Fruit fly (Drosophila melanogaster): ENCODE data around the gene Anp.
A peak's percentile ranks its signal among the peaks of the same experiment; 100 is the strongest.

Anp gene

DNA sequence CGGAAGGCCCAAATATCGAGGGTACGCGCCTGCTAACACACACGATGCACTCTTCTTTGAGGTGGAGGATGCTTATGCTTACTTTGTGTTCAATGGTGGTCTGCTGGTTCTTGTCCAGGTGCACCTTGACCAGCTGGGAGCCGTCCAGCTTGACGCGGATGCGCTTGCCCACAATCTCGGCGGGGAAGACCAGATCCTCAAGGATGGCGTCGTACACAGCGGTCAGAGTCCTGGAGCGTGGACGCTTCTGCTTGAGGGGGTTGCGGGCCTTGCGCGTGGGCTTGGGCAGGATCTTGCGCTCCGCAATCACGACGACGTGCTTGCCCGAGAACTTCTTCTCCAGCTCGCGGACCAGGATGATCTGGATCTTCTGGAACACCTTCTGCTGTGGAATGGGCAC, 1.7 kb upstream of the Anp start:
- TF ChIP-seq CG7101 (tag; optimal IDR thresholded peaks at IDR 0.05), result no peak
- no peak for TF ChIP-seq kay (GFP tag; ENCODE audit: borderline replicate concordance)
- TF ChIP-seq cic (GFP tag; optimal IDR thresholded peaks at IDR 0.05), result no peak
- TF ChIP-seq pad (GFP tag; optimal IDR thresholded peaks at IDR 0.05), result no peak
- no peak for TF ChIP-seq toe (GFP tag; optimal IDR thresholded peaks at IDR 0.05)
- TF ChIP-seq Clk (GFP tag; optimal IDR thresholded peaks at IDR 0.05), result no peak
- no peak for TF ChIP-seq Crg-1 (GFP tag; optimal IDR thresholded peaks at IDR 0.05)
- no peak for TF ChIP-seq bab1 (GFP tag; optimal IDR thresholded peaks at IDR 0.05)
- TF ChIP-seq Hr96 (GFP tag; optimal IDR thresholded peaks at IDR 0.05), result no peak
- no peak for TF ChIP-seq CG11617 (GFP tag; optimal IDR thresholded peaks at IDR 0.05)
- TF ChIP-seq Mnt (GFP tag; optimal IDR thresholded peaks at IDR 0.05), result no peak
- no peak for TF ChIP-seq CG33017 (tag; optimal IDR thresholded peaks at IDR 0.05)
- TF ChIP-seq CG12768 (GFP tag; optimal IDR thresholded peaks at IDR 0.05), result no peak
- TF ChIP-seq ovo (GFP tag; optimal IDR thresholded peaks at IDR 0.05), result no peak
- TF ChIP-seq CG1620 (GFP tag; optimal IDR thresholded peaks at IDR 0.05), result no peak
- TF ChIP-seq CG7045 (GFP tag; optimal IDR thresholded peaks at IDR 0.05), result no peak
- no peak for TF ChIP-seq cnc (optimal IDR thresholded peaks at IDR 0.05)
- TF ChIP-seq tj (GFP tag; optimal IDR thresholded peaks at IDR 0.05), result no peak
- no peak for TF ChIP-seq CG14711 (tag; optimal IDR thresholded peaks at IDR 0.05)

dm6 chr3R:30208766-30209484, 823 bp upstream of the Anp start, which contains the start of gene RpS7:
Gene RpS7, minus strand, starts transcription at chr3R:30209020.
- TF ChIP-seq ovo (GFP tag; optimal IDR thresholded peaks at IDR 0.05) (peak; percentile 52), Hr96 (GFP tag; optimal IDR thresholded peaks at IDR 0.05) (peak; percentile 69), Crg-1 (GFP tag; optimal IDR thresholded peaks at IDR 0.05) (peak; percentile 45), cic (GFP tag; optimal IDR thresholded peaks at IDR 0.05) (peak; percentile 51), cnc (optimal IDR thresholded peaks at IDR 0.05) (no peak), tj (GFP tag; optimal IDR thresholded peaks at IDR 0.05) (peak; percentile 59), bab1 (GFP tag; optimal IDR thresholded peaks at IDR 0.05) (peak; percentile 84), CG11617 (GFP tag; optimal IDR thresholded peaks at IDR 0.05) (peak; percentile 88), CG14711 (tag; optimal IDR thresholded peaks at IDR 0.05) (peak; percentile 55), CG33017 (tag; optimal IDR thresholded peaks at IDR 0.05) (peak; percentile 69), toe (GFP tag; optimal IDR thresholded peaks at IDR 0.05) (peak; percentile 74), Clk (GFP tag; optimal IDR thresholded peaks at IDR 0.05) (peak; percentile 62), CG1620 (GFP tag; optimal IDR thresholded peaks at IDR 0.05) (peak; percentile 69), pad (GFP tag; optimal IDR thresholded peaks at IDR 0.05) (peak; percentile 55), kay (GFP tag; ENCODE audit: borderline replicate concordance) (peak; percentile 67), CG5204 (GFP tag; optimal IDR thresholded peaks at IDR 0.05) (peak; percentile 69), CG7045 (GFP tag; optimal IDR thresholded peaks at IDR 0.05) (peak; percentile 67), Mnt (GFP tag; optimal IDR thresholded peaks at IDR 0.05) (peak; percentile 75), CG12768 (GFP tag; optimal IDR thresholded peaks at IDR 0.05) (peak; percentile 64), CG7101 (tag; optimal IDR thresholded peaks at IDR 0.05) (peak; percentile 75)

DNA sequence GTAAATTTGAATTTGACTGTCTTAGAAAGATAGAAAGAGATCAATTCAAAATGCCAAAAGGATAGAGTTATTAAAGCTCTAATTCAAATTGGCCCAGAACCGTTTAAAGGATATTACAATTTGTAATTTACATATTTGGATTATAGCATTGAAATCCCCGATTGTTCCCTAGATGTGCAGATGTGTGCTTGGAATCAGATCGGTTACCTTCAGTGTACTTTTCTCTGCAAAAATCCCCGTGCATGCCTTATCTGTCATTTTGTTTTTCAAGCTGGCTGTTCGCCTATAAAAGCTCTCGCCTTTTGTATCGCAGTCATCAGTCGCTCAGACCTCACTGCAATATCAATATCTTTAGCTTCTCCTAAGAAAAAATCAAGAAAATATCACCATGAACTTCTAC, 812 bp downstream of the Anp start, which contains the start of gene CecA1:
Gene CecA1 (plus strand): TSS at position 315 of the 400 bp plus-strand sequence.
- no peak for TF ChIP-seq bab1 (GFP tag; optimal IDR thresholded peaks at IDR 0.05)
- TF ChIP-seq CG14711 (tag; optimal IDR thresholded peaks at IDR 0.05), result no peak
- no peak for TF ChIP-seq CG7045 (GFP tag; optimal IDR thresholded peaks at IDR 0.05)
- TF ChIP-seq tj (GFP tag; optimal IDR thresholded peaks at IDR 0.05), result no peak
- no peak for TF ChIP-seq ovo (GFP tag; optimal IDR thresholded peaks at IDR 0.05)
- no peak for TF ChIP-seq pad (GFP tag; optimal IDR thresholded peaks at IDR 0.05)
- no peak for TF ChIP-seq Hr96 (GFP tag; optimal IDR thresholded peaks at IDR 0.05)
- no peak for TF ChIP-seq CG12768 (GFP tag; optimal IDR thresholded peaks at IDR 0.05)
- no peak for TF ChIP-seq Clk (GFP tag; optimal IDR thresholded peaks at IDR 0.05)
- TF ChIP-seq CG5204 (GFP tag; optimal IDR thresholded peaks at IDR 0.05), result no peak
- TF ChIP-seq CG1620 (GFP tag; optimal IDR thresholded peaks at IDR 0.05), result no peak
- no peak for TF ChIP-seq CG33017 (tag; optimal IDR thresholded peaks at IDR 0.05)
- TF ChIP-seq Mnt (GFP tag; optimal IDR thresholded peaks at IDR 0.05), result no peak

dm6 chr3R:30211856-30212255, 2.1 kb downstream of the Anp start, which contains the start of gene CecA2:
Gene CecA2, plus strand, starts transcription at chr3R:30212156.
- TF ChIP-seq CG33017 (tag; optimal IDR thresholded peaks at IDR 0.05), result no peak
- TF ChIP-seq CG1620 (GFP tag; optimal IDR thresholded peaks at IDR 0.05), result no peak
- TF ChIP-seq Hr96 (GFP tag; optimal IDR thresholded peaks at IDR 0.05), result no peak
- no peak for TF ChIP-seq cic (GFP tag; optimal IDR thresholded peaks at IDR 0.05)
- TF ChIP-seq kay (GFP tag; ENCODE audit: borderline replicate concordance), result no peak
- no peak for TF ChIP-seq cnc (optimal IDR thresholded peaks at IDR 0.05)
- no peak for TF ChIP-seq pad (GFP tag; optimal IDR thresholded peaks at IDR 0.05)
- no peak for TF ChIP-seq Mnt (GFP tag; optimal IDR thresholded peaks at IDR 0.05)
- no peak for TF ChIP-seq tj (GFP tag; optimal IDR thresholded peaks at IDR 0.05)

DNA sequence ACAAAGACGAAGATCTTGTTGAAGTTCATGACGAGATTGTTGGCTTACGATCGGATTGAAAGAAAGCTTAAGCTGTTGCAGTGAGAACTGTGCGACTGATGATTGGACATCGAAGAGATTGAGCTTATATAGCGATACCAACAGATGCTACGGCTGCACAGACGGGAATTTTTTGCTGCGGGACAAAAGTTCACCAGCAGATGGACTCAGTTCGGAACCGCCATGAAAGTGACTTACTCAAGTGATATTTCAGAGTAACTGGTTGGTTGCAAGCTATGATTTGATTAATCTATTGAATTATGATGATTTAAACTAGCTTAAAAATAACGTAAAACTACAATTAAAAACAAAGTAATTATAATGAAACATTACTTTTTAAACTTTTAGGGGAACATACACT, 3.9 kb downstream of the Anp start, which contains the start of gene CecB:
Gene CecB (minus strand): TSS at position 101 of the 400 bp plus-strand sequence.
- TF ChIP-seq bab1 (GFP tag; optimal IDR thresholded peaks at IDR 0.05), result no peak
- no peak for TF ChIP-seq pad (GFP tag; optimal IDR thresholded peaks at IDR 0.05)
- TF ChIP-seq cic (GFP tag; optimal IDR thresholded peaks at IDR 0.05), result no peak
- TF ChIP-seq Hr96 (GFP tag; optimal IDR thresholded peaks at IDR 0.05), result no peak
- TF ChIP-seq cnc (optimal IDR thresholded peaks at IDR 0.05), result no peak
- no peak for TF ChIP-seq CG12768 (GFP tag; optimal IDR thresholded peaks at IDR 0.05)
- TF ChIP-seq CG7101 (tag; optimal IDR thresholded peaks at IDR 0.05), result no peak
- no peak for TF ChIP-seq CG11617 (GFP tag; optimal IDR thresholded peaks at IDR 0.05)
- TF ChIP-seq ovo (GFP tag; optimal IDR thresholded peaks at IDR 0.05), result no peak
- TF ChIP-seq kay (GFP tag; ENCODE audit: borderline replicate concordance), result no peak
- no peak for TF ChIP-seq Clk (GFP tag; optimal IDR thresholded peaks at IDR 0.05)

- no peak for TF ChIP-seq tj (GFP tag; optimal IDR thresholded peaks at IDR 0.05)
- TF ChIP-seq Mnt (GFP tag; optimal IDR thresholded peaks at IDR 0.05), result no peak
- no peak for TF ChIP-seq kay (GFP tag; ENCODE audit: borderline replicate concordance)
- no peak for TF ChIP-seq Hr96 (GFP tag; optimal IDR thresholded peaks at IDR 0.05)
- TF ChIP-seq CG7045 (GFP tag; optimal IDR thresholded peaks at IDR 0.05), result no peak
- TF ChIP-seq CG33017 (tag; optimal IDR thresholded peaks at IDR 0.05), result no peak
- TF ChIP-seq CG11617 (GFP tag; optimal IDR thresholded peaks at IDR 0.05), result no peak
- TF ChIP-seq Crg-1 (GFP tag; optimal IDR thresholded peaks at IDR 0.05), result no peak
These were observed 5.3 kb downstream of the Anp start for dm6 chr3R:30215020-30215419.
